Worm (Caenorhabditis elegans) whole organism, L3 larva: ENCODE data around the gene K01G5.10.

Source experiments
- aly-2 ChIP-seq: fragments of 150-350 bp; optimal IDR thresholded peaks from 2 replicates; lab custom pipeline; 2014; ENCODE audit warnings: missing biosample characterization, missing genetic modification characterization
- ceh-28 ChIP-seq: fragments of 150-350 bp; optimal IDR thresholded peaks from 2 replicates; lab custom pipeline; 2014; ENCODE audit warnings: missing biosample characterization, missing genetic modification reagents, missing genetic modification characterization
- elt-1 ChIP-seq: fragments of 150-350 bp; optimal IDR thresholded peaks from 2 replicates; lab custom pipeline; 2014; ENCODE audit warnings: missing biosample characterization, missing genetic modification characterization
- fkh-10 ChIP-seq: sonication (generic microtip); optimal IDR thresholded peaks from 2 replicates; lab custom pipeline; 2017; ENCODE audit warnings: missing biosample characterization, missing genetic modification reagents, missing genetic modification characterization
- fkh-2 ChIP-seq: fragments of 150-350 bp; optimal IDR thresholded peaks from 2 replicates; lab custom pipeline; 2014; ENCODE audit warnings: missing biosample characterization, missing genetic modification reagents, missing genetic modification characterization
- fos-1 ChIP-seq: fragments of 150-350 bp; optimal IDR thresholded peaks from 2 replicates; lab custom pipeline; 2014; ENCODE audit warnings: missing biosample characterization, missing genetic modification characterization
- mdl-1 ChIP-seq: fragments of 150-350 bp; optimal IDR thresholded peaks from 2 replicates; lab custom pipeline; 2014; ENCODE audit warnings: missing biosample characterization, missing genetic modification characterization
- nhr-12 ChIP-seq: fragments of 150-350 bp; optimal IDR thresholded peaks from 2 replicates; lab custom pipeline; 2014; ENCODE audit warnings: missing biosample characterization, missing genetic modification characterization
- nhr-23 ChIP-seq: fragments of 150-350 bp; optimal IDR thresholded peaks from 2 replicates; lab custom pipeline; 2014; ENCODE audit warnings: missing biosample characterization, missing genetic modification reagents, missing genetic modification characterization
- snpc-4 ChIP-seq: fragments of 150-350 bp; optimal IDR thresholded peaks from 2 replicates; lab custom pipeline; 2014; ENCODE audit warnings: missing biosample characterization, missing genetic modification characterization
- tbx-2 ChIP-seq: sonication (generic microtip); optimal IDR thresholded peaks from 2 replicates; lab custom pipeline; 2016; ENCODE audit warnings: mild to moderate bottlenecking, missing genetic modification characterization, missing compliant biosample characterization
- ztf-11 ChIP-seq: fragments of 150-350 bp; optimal IDR thresholded peaks from 2 replicates; lab custom pipeline; 2014; ENCODE audit warnings: missing biosample characterization, missing genetic modification characterization
- ztf-4 ChIP-seq: fragments of 150-350 bp; optimal IDR thresholded peaks from 2 replicates; lab custom pipeline; 2014; ENCODE audit warnings: missing biosample characterization, missing genetic modification characterization

DNA sequence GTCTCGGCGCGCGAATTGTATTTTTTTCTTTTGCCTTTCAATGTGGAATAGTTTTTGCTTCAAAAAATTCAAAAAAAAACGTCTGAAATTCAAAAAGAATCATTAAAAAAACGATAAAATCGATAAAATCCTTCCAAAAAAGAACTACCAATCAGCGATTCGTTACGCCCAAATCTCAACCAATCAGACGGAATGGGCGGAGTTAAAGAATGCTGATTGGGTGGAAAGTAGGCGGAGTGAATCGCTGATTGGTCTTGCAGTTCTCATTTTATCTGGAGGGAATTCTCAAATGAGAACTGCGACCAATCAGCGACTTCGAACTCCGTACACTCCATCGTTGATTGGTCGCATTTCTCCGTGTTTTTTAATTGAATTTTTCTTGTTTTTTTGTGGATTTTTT lies 46.9 kb upstream of the K01G5.10 start:
- TF ChIP-seq mdl-1 (tag; lab: Kevin White, UChicago), result no peak
- TF ChIP-seq nhr-12 (tag; lab: Kevin White, UChicago), result no peak
- TF ChIP-seq ztf-11 (tag; lab: Kevin White, UChicago), result no peak
- TF ChIP-seq tbx-2 (tag; lab: Kevin White, UChicago), result no peak
- TF ChIP-seq snpc-4 (tag; lab: Kevin White, UChicago), result no peak
- no peak for TF ChIP-seq fos-1 (tag; lab: Kevin White, UChicago)
- TF ChIP-seq aly-2 (tag; lab: Kevin White, UChicago), result no peak
- no peak for TF ChIP-seq fkh-10 (GFP tag; lab: Kevin White, UChicago)
- TF ChIP-seq elt-1 (tag; lab: Kevin White, UChicago), result no peak
- no peak for TF ChIP-seq ceh-28 (tag; lab: Kevin White, UChicago)
- TF ChIP-seq ztf-4 (tag; lab: Kevin White, UChicago), result no peak
- no peak for TF ChIP-seq nhr-23 (tag; lab: Kevin White, UChicago)
- TF ChIP-seq fkh-2 (tag; lab: Kevin White, UChicago), result no peak
